Fruit fly (Drosophila melanogaster): ENCODE results near the gene CG9921.

CG9921 gene

dm6 chrX:16332615-16333288 lies 648 bp downstream of the CG9921 start (continued):
- TF ChIP-seq CG7372 (GFP tag; IDR thresholded peaks at IDR 0.05), result peak; percentile 93
- peak; percentile 11 for TF ChIP-seq Dp (GFP tag; optimal IDR thresholded peaks at IDR 0.05)
- peak; percentile 91 for TF ChIP-seq CG9215 (GFP tag; IDR thresholded peaks at IDR 0.05)
- TF ChIP-seq Hr51 (GFP tag; optimal IDR thresholded peaks at IDR 0.05), result peak; percentile 95 to 97
- peak; percentile 98 for TF ChIP-seq CG9727 (GFP tag; optimal IDR thresholded peaks at IDR 0.05)
- TF ChIP-seq knrl (GFP tag; IDR thresholded peaks at IDR 0.05; ENCODE audit: partially characterized antibody), result no peak
- TF ChIP-seq CG3995 (GFP tag; optimal IDR thresholded peaks at IDR 0.05), result peak; percentile 69
- TF ChIP-seq CoRest (tag; optimal IDR thresholded peaks at IDR 0.05), result peak; percentile 99
- TF ChIP-seq chinmo (GFP tag; IDR thresholded peaks at IDR 0.05; ENCODE audit: partially characterized antibody), result no peak; the same call in 2 of the 4 replicates
- peak; percentile 91 for TF ChIP-seq CG32767 (GFP tag; IDR thresholded peaks at IDR 0.05)
- TF ChIP-seq CG7987 (GFP tag; optimal IDR thresholded peaks at IDR 0.05), result peak; percentile 92
- TF ChIP-seq sqz (GFP tag; optimal IDR thresholded peaks at IDR 0.05), result peak; percentile 95
- TF ChIP-seq bowl (GFP tag; IDR thresholded peaks at IDR 0.05), result peak; percentile 83
- TF ChIP-seq CG8944 (GFP tag; optimal IDR thresholded peaks at IDR 0.05), result peak; percentile 91
- peak; percentile 94 for TF ChIP-seq CG10431 (GFP tag; optimal IDR thresholded peaks at IDR 0.05)
- peak; percentile 3 for TF ChIP-seq yki (optimal IDR thresholded peaks at IDR 0.05)
- TF ChIP-seq zf30C (GFP tag; optimal IDR thresholded peaks at IDR 0.05), result peak; percentile 18
- peak; percentile 98 for TF ChIP-seq CG11696 (GFP tag; IDR thresholded peaks at IDR 0.05)
- TF ChIP-seq wor (GFP tag; IDR thresholded peaks at IDR 0.05), result peak; percentile 87
- TF ChIP-seq CG12391 (tag; optimal IDR thresholded peaks at IDR 0.05), result peak; percentile 97
- TF ChIP-seq CG1792 (GFP tag; optimal IDR thresholded peaks at IDR 0.05), result peak; percentile 92
- no peak; the same call in 1 of the 2 replicates for TF ChIP-seq CG13287 (GFP tag; IDR thresholded peaks at IDR 0.05; ENCODE audit: partially characterized antibody)
- peak; percentile 92 for TF ChIP-seq NC2α (GFP tag; optimal IDR thresholded peaks at IDR 0.05)
- peak; percentile 89; the same call in 2 of the 3 replicates for TF ChIP-seq otp (GFP tag; IDR thresholded peaks at IDR 0.05)
- TF ChIP-seq ash1 (GFP tag; optimal IDR thresholded peaks at IDR 0.05), result peak; percentile 87
- peak; percentile 99 for TF ChIP-seq sens (GFP tag)
- TF ChIP-seq Stat92E (GFP tag; optimal IDR thresholded peaks at IDR 0.05), result peak in 1 of 3 experiments; percentile 90
- 0 out of 2 replicates have a peak, but pooled peaks have one; percentile 6 for TF ChIP-seq Dref (GFP tag; IDR thresholded peaks at IDR 0.05)
- TF ChIP-seq CG8089 (GFP tag; optimal IDR thresholded peaks at IDR 0.05), result peak; percentile 90
- TF ChIP-seq CG10366 (GFP tag; IDR thresholded peaks at IDR 0.05), result peak; percentile 85
- TF ChIP-seq en (GFP tag; optimal IDR thresholded peaks at IDR 0.05), result peak; percentile 91
- TF ChIP-seq CG2202 (tag; optimal IDR thresholded peaks at IDR 0.05), result peak; percentile 94
- TF ChIP-seq Vsx1 (GFP tag; optimal IDR thresholded peaks at IDR 0.05), result peak; percentile 88
- TF ChIP-seq Nf-YC (tag; optimal IDR thresholded peaks at IDR 0.05), result peak; percentile 89
- no peak for TF ChIP-seq bbx (GFP tag; IDR thresholded peaks at IDR 0.05; ENCODE audit: partially characterized antibody)
- no peak for TF ChIP-seq Gsc (GFP tag; IDR thresholded peaks at IDR 0.05)
- TF ChIP-seq CG13424 (tag; optimal IDR thresholded peaks at IDR 0.05), result peak; percentile 98
- TF ChIP-seq CG30403 (GFP tag; optimal IDR thresholded peaks at IDR 0.05), result peak; percentile 96
- no peak for TF ChIP-seq CG2129 (GFP tag; IDR thresholded peaks at IDR 0.05; ENCODE audit: partially characterized antibody)
- TF ChIP-seq CG18011 (GFP tag; optimal IDR thresholded peaks at IDR 0.05), result peak; percentile 86
- peak; percentile 90 for TF ChIP-seq E2f1 (GFP tag; IDR thresholded peaks at IDR 0.05)
- TF ChIP-seq Lhr (GFP tag; optimal IDR thresholded peaks at IDR 0.05), result peak; percentile 86
- TF ChIP-seq CG11456 (GFP tag; IDR thresholded peaks at IDR 0.05), result peak; percentile 87
- peak; percentile 96 for TF ChIP-seq CG17829 (tag; optimal IDR thresholded peaks at IDR 0.05)
- peak; percentile 94 for TF ChIP-seq salm (tag; optimal IDR thresholded peaks at IDR 0.05)
- no peak for TF ChIP-seq prd (optimal IDR thresholded peaks at IDR 0.05)
- peak; percentile 94 for TF ChIP-seq prd (GFP tag; IDR thresholded peaks at IDR 0.05)
- TF ChIP-seq CG14050 (GFP tag; IDR thresholded peaks at IDR 0.05), result peak; percentile 89
- TF ChIP-seq peb (GFP tag; IDR thresholded peaks at IDR 0.05), result peak; percentile 82
